Worm (Caenorhabditis elegans) whole organism, young adult: ENCODE data around the gene rpa-1.

Experiments
- F37B4.10 ChIP-seq: fragments of 200-800 bp; sonication (Bioruptor generic); IDR thresholded peaks from 2 replicates; pipeline ENCODE4 v1.3.6; 2022; ENCODE audit warnings: missing genetic modification characterization, missing compliant biosample characterization
- F57A8.1 ChIP-seq: fragments of 200-800 bp; sonication (Bioruptor generic); optimal IDR thresholded peaks from 2 replicates; lab custom pipeline; 2018; ENCODE audit warnings: mild to moderate bottlenecking, missing genetic modification characterization, moderate library complexity, missing compliant biosample characterization
- Y79H2A.3 ChIP-seq: fragments of 200-800 bp; sonication (Bioruptor generic); conservative IDR thresholded peaks from 2 replicates; pipeline ENCODE4 v1.3.6; 2022; ENCODE audit warnings: missing genetic modification reagents, missing genetic modification characterization, missing compliant biosample characterization
- attf-5 ChIP-seq: fragments of 200-800 bp; sonication (Bioruptor generic); optimal IDR thresholded peaks from 2 replicates; lab custom pipeline; 2018; ENCODE audit warnings: mild to moderate bottlenecking, missing genetic modification characterization, missing compliant biosample characterization
- cebp-1 ChIP-seq, 2 experiments: fragments of 200-800 bp in 1 of 2; sonication (Bioruptor generic) in 1 of 2; sonication (generic microtip) in 1 of 2; IDR thresholded peaks in 1 of 2; optimal IDR thresholded peaks in 1 of 2; 2 replicates each; pipeline versions ENCODE4 v1.3.6 to Lab custom; 2017 to 2022; ENCODE audit warnings: missing compliant biosample characterization in 2 of 2, missing genetic modification characterization in 2 of 2, mild to moderate bottlenecking in 1 of 2, missing genetic modification reagents in 1 of 2, moderate library complexity in 1 of 2
- ceh-27 ChIP-seq: fragments of 200-800 bp; sonication (Bioruptor generic); optimal IDR thresholded peaks from 2 replicates; lab custom pipeline; 2018; ENCODE audit warnings: mild to moderate bottlenecking, missing genetic modification characterization, moderate library complexity, missing compliant biosample characterization
- ceh-58 ChIP-seq: fragments of 200-800 bp; sonication (Bioruptor generic); IDR thresholded peaks from 2 replicates; pipeline ENCODE4 v1.3.6; 2022; ENCODE audit warnings: missing genetic modification characterization, missing compliant biosample characterization
- egl-18 ChIP-seq: fragments of 200-800 bp; sonication (Bioruptor generic); IDR thresholded peaks from 2 replicates; pipeline ENCODE4 v1.3.6; 2022; ENCODE audit warnings: missing genetic modification reagents, missing genetic modification characterization, missing compliant biosample characterization
- egrh-3 ChIP-seq: fragments of 200-800 bp; sonication (Bioruptor generic); IDR thresholded peaks from 2 replicates; pipeline ENCODE4 v1.3.6; 2022; ENCODE audit warnings: missing genetic modification reagents, missing genetic modification characterization, missing compliant biosample characterization
- hmg-1.2 ChIP-seq: fragments of 200-800 bp; sonication (Bioruptor generic); IDR thresholded peaks from 2 replicates; pipeline ENCODE4 v1.3.6; 2022; ENCODE audit warnings: missing genetic modification reagents, missing genetic modification characterization, missing compliant biosample characterization
- hrde-1 ChIP-seq: sonication (generic microtip); optimal IDR thresholded peaks from 2 replicates; lab custom pipeline; 2016; ENCODE audit warnings: missing genetic modification characterization, mild to moderate bottlenecking, missing compliant biosample characterization, moderate library complexity, missing genotype, missing genetic modification reagents, borderline replicate concordance
- lag-1 ChIP-seq: fragments of 200-800 bp; sonication (Bioruptor generic); IDR thresholded peaks from 2 replicates; pipeline ENCODE4 v1.3.6; 2022; ENCODE audit warnings: missing genetic modification reagents, missing genetic modification characterization, missing compliant biosample characterization
- lin-54 ChIP-seq: fragments of 200-800 bp; sonication (Bioruptor generic); optimal IDR thresholded peaks from 2 replicates; lab custom pipeline; 2018; ENCODE audit warnings: mild to moderate bottlenecking, missing genetic modification characterization, missing compliant biosample characterization
- madf-3 ChIP-seq: fragments of 200-800 bp; sonication (Bioruptor generic); IDR thresholded peaks from 2 replicates; pipeline ENCODE4 v1.3.6; 2022; ENCODE audit warnings: missing genetic modification reagents, missing genetic modification characterization, missing compliant biosample characterization
- madf-6 ChIP-seq: fragments of 200-800 bp; sonication (Bioruptor generic); IDR thresholded peaks from 2 replicates; pipeline ENCODE4 v1.3.6; 2022; ENCODE audit warnings: missing genetic modification reagents, missing genetic modification characterization, missing compliant biosample characterization
- mcd-1 ChIP-seq: fragments of 200-800 bp; sonication (Bioruptor generic); IDR thresholded peaks from 2 replicates; pipeline ENCODE4 v1.3.6; 2022; ENCODE audit warnings: missing genetic modification reagents, missing genetic modification characterization, missing compliant biosample characterization
- nhr-120 ChIP-seq: fragments of 200-800 bp; sonication (Bioruptor generic); IDR thresholded peaks from 2 replicates; pipeline ENCODE4 v1.3.6; 2022; ENCODE audit warnings: missing genetic modification characterization, missing compliant biosample characterization
- nhr-80 ChIP-seq: sonication (generic microtip); optimal IDR thresholded peaks from 2 replicates; lab custom pipeline; 2016; ENCODE audit warnings: missing genetic modification characterization, missing compliant biosample characterization
- pbrm-1 ChIP-seq: fragments of 200-800 bp; sonication (Bioruptor generic); IDR thresholded peaks from 2 replicates; pipeline ENCODE4 v1.3.6; 2022; ENCODE audit warnings: missing genetic modification reagents, missing genetic modification characterization, missing compliant biosample characterization
- rcor-1 ChIP-seq: fragments of 200-800 bp; sonication (Bioruptor generic); IDR thresholded peaks from 2 replicates; pipeline ENCODE4 v1.3.6; 2022; ENCODE audit warnings: missing genetic modification reagents, missing genetic modification characterization, missing compliant biosample characterization
- snpc-1.1 ChIP-seq: sonication (generic microtip); optimal IDR thresholded peaks from 2 replicates; lab custom pipeline; 2017; ENCODE audit warnings: missing genetic modification characterization, mild to moderate bottlenecking, missing compliant biosample characterization, antibody characterized with exemption, moderate library complexity, missing genotype, missing genetic modification reagents; ENCODE audit not compliant: insufficient read depth
- snpc-3.4 ChIP-seq: sonication (generic microtip); optimal IDR thresholded peaks from 2 replicates; lab custom pipeline; 2017; ENCODE audit warnings: missing genetic modification characterization, mild to moderate bottlenecking, missing compliant biosample characterization, antibody characterized with exemption, moderate library complexity, missing genotype, missing genetic modification reagents
- zfh-2 ChIP-seq: fragments of 200-800 bp; sonication (Bioruptor generic); conservative IDR thresholded peaks from 2 replicates; pipeline ENCODE4 v1.3.6; 2022; ENCODE audit warnings: missing genetic modification reagents, missing genetic modification characterization, missing compliant biosample characterization
- ztf-3 ChIP-seq: fragments of 200-800 bp; sonication (Bioruptor generic); optimal IDR thresholded peaks from 2 replicates; lab custom pipeline; 2018; ENCODE audit warnings: mild to moderate bottlenecking, missing genetic modification characterization, missing compliant biosample characterization
- ztf-6 ChIP-seq: fragments of 200-800 bp; sonication (Bioruptor generic); IDR thresholded peaks from 2 replicates; pipeline ENCODE4 v1.3.6; 2022; ENCODE audit warnings: missing genetic modification reagents, missing genetic modification characterization, missing compliant biosample characterization

Gene rpa-1

DNA sequence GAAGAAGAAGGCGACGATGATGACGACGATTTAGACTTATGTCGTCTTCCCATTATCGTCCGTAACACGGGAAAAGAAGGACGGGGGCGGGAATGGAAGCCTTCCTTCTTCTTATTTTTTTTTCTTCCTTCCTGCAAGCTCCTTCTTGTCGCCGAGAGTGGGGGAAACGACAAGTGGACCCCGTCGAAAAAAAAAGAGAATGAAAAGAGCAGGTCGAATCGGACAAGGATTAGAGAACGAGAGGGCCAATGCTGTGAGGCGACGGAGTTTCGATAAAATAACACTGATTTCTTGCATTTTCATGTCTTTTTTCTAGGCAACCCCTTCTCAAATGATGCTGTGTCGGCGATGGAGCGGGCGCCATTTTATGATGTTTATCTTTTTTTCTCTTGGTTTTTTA lies 13.2 kb upstream of the rpa-1 start, which contains the start of gene pde-4 (continued):
- TF ChIP-seq ceh-58 (no peak), mcd-1 (no peak), nhr-120 (GFP tag; lab: Robert Waterston, UW) (no peak)

DNA sequence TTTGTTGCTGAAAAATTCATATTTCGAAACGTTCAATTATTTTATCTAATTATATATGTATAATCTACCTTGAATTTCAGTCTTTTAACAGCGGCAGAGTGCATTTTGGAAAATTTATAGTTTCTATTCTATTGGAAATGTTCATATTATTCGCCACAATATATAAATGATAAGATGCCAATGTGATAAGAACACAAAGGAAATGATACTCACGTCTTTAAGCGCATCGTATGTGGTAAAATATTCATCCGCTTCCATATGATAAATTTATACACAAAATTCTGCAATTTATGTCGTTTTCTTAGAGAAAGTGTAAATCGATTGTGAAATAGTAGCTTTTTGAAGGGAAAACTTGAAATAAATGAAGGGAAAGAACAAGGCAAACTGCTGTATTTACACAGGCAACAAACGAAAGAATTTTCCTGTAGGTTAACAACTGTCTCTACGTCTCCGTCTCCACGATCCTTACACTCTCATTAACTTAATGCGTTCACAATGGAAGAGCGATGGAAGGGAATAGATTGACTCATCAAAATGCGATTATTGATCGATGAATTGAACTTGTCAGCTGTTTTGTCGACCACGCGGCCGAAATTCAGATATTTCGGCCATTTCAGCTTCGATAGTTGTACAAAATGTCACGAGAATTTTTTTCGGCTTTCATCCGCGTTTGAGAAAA lies 2.2 kb upstream of the rpa-1 start, which contains the start of gene alfa-1:
TSS of gene alfa-1 (minus strand) at position 515 of the 679 bp plus-strand sequence.
- TF ChIP-seq hmg-1.2 (GFP tag; lab: Robert Waterston, UW) (peak; percentile 27; the same call in 1 of the 2 replicates), attf-5 (GFP tag; lab: Kevin White, UChicago) (peak; percentile 61), snpc-3.4 (tag; lab: Kevin White, UChicago) (no peak), ztf-3 (GFP tag; lab: Kevin White, UChicago) (no peak), madf-6 (GFP tag; lab: Robert Waterston, UW) (0 out of 2 replicates have a peak, but pooled peaks have one; percentile 16), lin-54 (GFP tag; lab: Kevin White, UChicago) (peak; percentile 18), nhr-80 (tag; lab: Kevin White, UChicago) (peak; percentile 64)

DNA sequence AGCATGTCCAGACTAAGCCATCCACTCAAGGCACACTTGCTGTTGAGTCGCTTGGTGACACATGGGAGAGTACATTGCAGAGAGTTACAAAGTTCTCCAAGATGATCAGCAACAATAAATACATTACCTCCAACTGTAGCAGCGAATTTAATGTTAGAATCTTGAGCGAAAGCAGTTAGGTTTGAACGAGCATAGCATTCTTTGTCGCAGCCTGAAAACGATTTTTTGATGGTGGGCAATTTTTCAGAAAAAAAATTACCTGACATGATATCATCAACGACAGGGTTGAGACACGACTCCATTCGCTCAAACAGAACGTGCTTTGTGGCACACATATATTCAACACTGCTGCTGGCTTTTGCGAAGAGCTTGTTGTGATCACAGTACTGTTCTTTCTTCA lies 1.4 kb upstream of the rpa-1 start:
- TF ChIP-seq F37B4.10 (GFP tag; lab: Robert Waterston, UW) (no peak), Y79H2A.3 (GFP tag; lab: Robert Waterston, UW) (no peak)

DNA sequence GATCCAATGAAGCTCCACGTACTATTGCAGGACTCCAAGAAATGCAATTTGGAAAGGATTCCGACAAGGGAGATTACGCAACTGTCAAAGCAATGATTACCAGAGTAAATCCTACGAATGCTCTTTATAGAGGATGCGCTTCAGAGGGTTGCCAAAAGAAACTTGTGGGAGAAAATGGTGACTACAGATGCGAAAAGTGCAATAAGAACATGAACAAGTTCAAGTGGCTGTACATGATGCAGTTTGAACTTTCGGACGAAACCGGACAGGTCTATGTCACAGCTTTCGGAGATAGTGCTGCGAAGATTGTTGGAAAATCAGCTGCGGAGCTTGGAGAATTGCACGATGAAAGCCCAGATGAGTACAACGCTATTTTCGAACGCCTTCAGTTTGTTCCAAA lies 2.0 kb downstream of the rpa-1 start:
- TF ChIP-seq F37B4.10 (GFP tag; lab: Robert Waterston, UW) (0 out of 2 replicates have a peak, but pooled peaks have one; percentile 9), egl-18 (GFP tag; lab: Robert Waterston, UW) (no peak)
- TF ChIP-seq, all 124 proteins: peak for 1

DNA sequence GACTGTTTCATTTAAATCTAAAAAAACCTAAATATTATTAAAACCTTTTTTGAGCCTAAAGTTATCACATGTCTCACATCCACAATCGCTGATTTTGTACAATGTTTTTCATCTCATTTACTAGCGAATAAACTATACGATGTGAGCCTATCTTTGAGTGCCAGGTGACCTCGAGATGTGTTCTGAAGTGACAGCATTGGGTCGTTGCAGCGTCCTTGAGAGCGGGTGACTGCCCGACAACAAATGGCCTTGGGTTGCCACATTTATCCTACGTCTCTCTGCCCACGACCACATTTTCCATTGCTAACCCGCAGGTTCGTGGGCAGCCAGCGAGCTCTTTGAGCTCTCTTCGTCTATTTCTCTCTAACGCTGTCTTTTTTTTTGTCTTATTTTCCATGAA lies 2.6 kb downstream of the rpa-1 start, which contains the start of gene lir-2:
TSS of gene lir-2 (plus strand) at position 301 of the 400 bp plus-strand sequence.
- 0 out of 2 replicates have a peak, but pooled peaks have one; percentile 19 for TF ChIP-seq madf-6 (GFP tag; lab: Robert Waterston, UW)
- no peak for TF ChIP-seq lag-1 (GFP tag; lab: Robert Waterston, UW)
- no peak for TF ChIP-seq lin-54 (GFP tag; lab: Kevin White, UChicago)
- TF ChIP-seq cebp-1 (GFP tag; IDR thresholded peaks at IDR 0.05; lab: Robert Waterston, UW) = no peak
- peak; percentile 20 for TF ChIP-seq cebp-1 (tag; optimal IDR thresholded peaks at IDR 0.05; lab: Kevin White, UChicago)
- TF ChIP-seq ceh-27 (GFP tag; lab: Kevin White, UChicago) = peak; percentile 10
- TF ChIP-seq ztf-6 (GFP tag; lab: Robert Waterston, UW) = no peak
- TF ChIP-seq zfh-2 = 0 out of 2 replicates have a peak, but pooled peaks have one; percentile 22
- peak; percentile 21; the same call in 1 of the 2 replicates for TF ChIP-seq rcor-1 (GFP tag; lab: Robert Waterston, UW)
- peak; percentile 29; the same call in 1 of the 2 replicates for TF ChIP-seq hmg-1.2 (GFP tag; lab: Robert Waterston, UW)
- no peak for TF ChIP-seq egrh-3 (GFP tag; lab: Robert Waterston, UW)
- TF ChIP-seq madf-3 = 0 out of 2 replicates have a peak, but pooled peaks have one; percentile 28
- TF ChIP-seq hrde-1 = peak; percentile 10
- TF ChIP-seq, all 124 proteins: peak for 8

DNA sequence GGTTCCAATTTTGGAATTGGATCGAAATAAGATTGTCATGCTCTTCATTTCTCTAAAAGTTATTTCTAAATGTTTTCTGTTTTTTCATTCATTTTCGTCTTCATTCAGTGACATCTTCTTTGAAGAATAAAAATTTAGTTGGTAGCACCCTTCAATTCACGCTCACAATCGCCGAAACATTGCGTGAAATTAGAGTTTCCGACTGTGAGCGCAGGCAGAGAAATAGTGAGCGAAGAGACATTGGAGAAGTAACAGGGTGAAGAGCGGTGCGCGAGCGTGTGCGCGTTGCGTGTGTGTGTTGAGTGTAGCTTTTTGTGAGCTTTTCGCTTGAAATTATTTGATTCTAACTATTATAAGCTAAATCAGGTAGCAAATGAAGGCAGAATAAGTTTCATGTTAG lies 5.0 kb downstream of the rpa-1 start:
- 0 out of 2 replicates have a peak, but pooled peaks have one; percentile 31 for TF ChIP-seq pbrm-1 (GFP tag; lab: Robert Waterston, UW)
- peak; percentile 16 for TF ChIP-seq ceh-27 (GFP tag; lab: Kevin White, UChicago)
- TF ChIP-seq hmg-1.2 (GFP tag; lab: Robert Waterston, UW) = peak; percentile 65; the same call in 1 of the 2 replicates
- no peak for TF ChIP-seq snpc-1.1 (tag; lab: Kevin White, UChicago)
- TF ChIP-seq mcd-1 = 0 out of 2 replicates have a peak, but pooled peaks have one; percentile 14
- TF ChIP-seq F57A8.1 (GFP tag; lab: Kevin White, UChicago) = no peak
- no peak for TF ChIP-seq cebp-1 (GFP tag; IDR thresholded peaks at IDR 0.05; lab: Robert Waterston, UW)
- peak; percentile 52 for TF ChIP-seq cebp-1 (tag; optimal IDR thresholded peaks at IDR 0.05; lab: Kevin White, UChicago)
